Worm (Caenorhabditis elegans): ENCODE data around the gene fum-1.

fum-1 gene

DNA sequence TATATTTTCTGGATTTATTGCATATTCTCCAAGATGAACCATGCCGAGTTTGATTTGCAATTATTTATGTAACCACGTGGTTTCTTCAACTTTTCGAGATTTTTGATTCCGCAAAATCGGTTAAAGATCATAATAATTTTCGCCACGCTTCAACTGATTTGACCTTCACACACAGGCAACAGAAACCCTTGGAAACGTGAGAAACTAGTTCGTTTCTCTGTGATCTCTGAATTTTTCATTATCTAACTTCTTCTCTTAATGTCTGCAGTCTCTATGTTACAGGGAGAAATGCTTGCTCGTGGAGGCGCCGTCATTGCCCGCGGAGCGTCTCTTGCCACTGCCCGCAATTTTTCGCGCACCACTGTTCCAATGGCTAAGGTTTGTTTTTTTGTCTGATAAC lies at the start of gene fum-1:
Gene fum-1 (plus strand): TSS at position 259 of the 400 bp plus-strand sequence.
- 0 out of 2 replicates have a peak, but pooled peaks have one; percentile 11 for TF ChIP-seq hmg-20 (GFP tag; IDR thresholded peaks at IDR 0.05)
- TF ChIP-seq madf-6 (GFP tag; IDR thresholded peaks at IDR 0.05) = peak; percentile 40; the same call in 1 of the 2 replicates
- no peak for TF ChIP-seq sdz-38 (tag; optimal IDR thresholded peaks at IDR 0.05)
- TF ChIP-seq somi-1 (GFP tag; optimal IDR thresholded peaks at IDR 0.05) = peak; percentile 58
- TF ChIP-seq lir-1 (GFP tag; conservative IDR thresholded peaks at IDR 0.05) = no peak
- no peak for TF ChIP-seq ceh-40 (GFP tag; IDR thresholded peaks at IDR 0.05)
- peak; percentile 80 for TF ChIP-seq repo-1 (tag; optimal IDR thresholded peaks at IDR 0.05)
- TF ChIP-seq die-1 (tag; optimal IDR thresholded peaks at IDR 0.05) = no peak
- 0 out of 2 replicates have a peak, but pooled peaks have one; percentile 7 for TF ChIP-seq hsf-1 (GFP tag; IDR thresholded peaks at IDR 0.05)
- TF ChIP-seq snpc-3.4 (tag; optimal IDR thresholded peaks at IDR 0.05) = peak; percentile 36
- peak; percentile 48 for TF ChIP-seq ceh-27 (GFP tag; optimal IDR thresholded peaks at IDR 0.05)
- TF ChIP-seq hlh-26 (GFP tag; conservative IDR thresholded peaks at IDR 0.05) = no peak
- TF ChIP-seq let-607 (tag; optimal IDR thresholded peaks at IDR 0.05) = peak in 1 of 2 experiments; percentile 27
- no peak for TF ChIP-seq ztf-25 (GFP tag; IDR thresholded peaks at IDR 0.05)
- TF ChIP-seq ama-1 (optimal IDR thresholded peaks at IDR 0.05) = peak; percentile 5
- no peak for TF ChIP-seq ama-1 (GFP tag; optimal IDR thresholded peaks at IDR 0.05)
- TF ChIP-seq rcor-1 (GFP tag; IDR thresholded peaks at IDR 0.05) = no peak
- no peak for TF ChIP-seq zim-3 (tag; optimal IDR thresholded peaks at IDR 0.05)
- TF ChIP-seq hmg-1.2 (GFP tag; IDR thresholded peaks at IDR 0.05) = peak; percentile 76
- TF ChIP-seq lin-54 (GFP tag; optimal IDR thresholded peaks at IDR 0.05) = peak; percentile 10
- no peak for TF ChIP-seq F57C9.4 (tag; optimal IDR thresholded peaks at IDR 0.05)
- TF ChIP-seq madf-10 (tag; optimal IDR thresholded peaks at IDR 0.05) = peak; percentile 40
- TF ChIP-seq efl-1 (GFP tag; optimal IDR thresholded peaks at IDR 0.05) = peak; percentile 54
- TF ChIP-seq unc-62 (GFP tag; optimal IDR thresholded peaks at IDR 0.05) = no peak
- no peak for TF ChIP-seq ceh-79 (tag; optimal IDR thresholded peaks at IDR 0.05)
- TF ChIP-seq attf-6 (GFP tag; IDR thresholded peaks at IDR 0.05) = no peak
- peak; percentile 61 for TF ChIP-seq nhr-80 (tag; optimal IDR thresholded peaks at IDR 0.05)
- TF ChIP-seq ztf-26 (tag; optimal IDR thresholded peaks at IDR 0.05) = peak; percentile 55
- peak; percentile 56 for TF ChIP-seq mcd-1 (GFP tag; IDR thresholded peaks at IDR 0.05)
- peak; percentile 55; the same call in 1 of the 2 replicates for TF ChIP-seq dox-1 (GFP tag; IDR thresholded peaks at IDR 0.05)
- TF ChIP-seq ztf-3 (GFP tag; optimal IDR thresholded peaks at IDR 0.05) = no peak
- no peak for TF ChIP-seq ceh-58 (GFP tag; IDR thresholded peaks at IDR 0.05)
- TF ChIP-seq lin-40 (tag; optimal IDR thresholded peaks at IDR 0.05) = peak; percentile 59
- TF ChIP-seq lin-35 (GFP tag; optimal IDR thresholded peaks at IDR 0.05) = peak in 1 of 3 experiments; percentile 37
- no peak for TF ChIP-seq xnd-1 (tag; optimal IDR thresholded peaks at IDR 0.05)
- TF ChIP-seq bed-2 (GFP tag; IDR thresholded peaks at IDR 0.05) = 0 out of 2 replicates have a peak, but pooled peaks have one; percentile 14
- no peak for TF ChIP-seq lsy-27 (tag; optimal IDR thresholded peaks at IDR 0.05; ENCODE audit: borderline replicate concordance, insufficient read depth)
- TF ChIP-seq attf-5 (GFP tag; optimal IDR thresholded peaks at IDR 0.05) = peak; percentile 58
- 0 out of 2 replicates have a peak, but pooled peaks have one; percentile 29 for TF ChIP-seq ekl-4 (GFP tag; IDR thresholded peaks at IDR 0.05)
- peak; percentile 27 for TF ChIP-seq ztf-18 (tag; optimal IDR thresholded peaks at IDR 0.05)
- TF ChIP-seq ztf-22 (GFP tag; optimal IDR thresholded peaks at IDR 0.05) = no peak

Measured in whole organism, young adult.